Fruit fly (Drosophila melanogaster): ENCODE data around the gene CG43349.

CG43349 gene

DNA sequence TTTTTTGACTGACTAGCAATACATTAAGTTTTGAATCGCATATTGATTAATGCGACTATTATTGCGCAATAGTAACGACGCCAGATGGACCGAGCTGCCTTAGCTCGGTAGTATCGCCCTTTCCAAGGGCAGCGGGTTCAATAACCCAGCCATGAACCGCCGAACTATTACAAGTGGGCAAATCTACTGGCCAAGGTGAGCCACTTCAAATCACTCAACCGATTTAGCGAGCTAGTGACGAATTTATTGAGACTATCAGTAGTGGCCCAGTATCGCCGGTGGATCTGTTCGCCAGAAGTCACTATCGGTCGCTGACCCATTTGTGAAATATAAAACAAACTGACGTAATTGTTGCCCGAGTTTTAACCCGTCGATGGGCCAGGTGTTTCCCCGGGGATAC, 18.5 kb downstream of the CG43349 start:
- TF ChIP-seq salm (tag; optimal IDR thresholded peaks at IDR 0.05), result no peak
- no peak for TF ChIP-seq Atf3 (GFP tag; optimal IDR thresholded peaks at IDR 0.05)
- TF ChIP-seq Hr78 (GFP tag; optimal IDR thresholded peaks at IDR 0.05), result peak in 1 of 2 experiments; percentile 40
- no peak for TF ChIP-seq Dll (GFP tag; IDR thresholded peaks at IDR 0.05; ENCODE audit: partially characterized antibody)
- no peak for TF ChIP-seq Sin3A (optimal IDR thresholded peaks at IDR 0.05)
- TF ChIP-seq chinmo (GFP tag; IDR thresholded peaks at IDR 0.05; ENCODE audit: partially characterized antibody), result 0 out of 4 replicates have a peak, but pooled peaks have one; percentile 44
- TF ChIP-seq CG15514 (GFP tag; optimal IDR thresholded peaks at IDR 0.05), result no peak
- no peak for TF ChIP-seq CG11398 (GFP tag; optimal IDR thresholded peaks at IDR 0.05)
- no peak for TF ChIP-seq CG11560 (tag; IDR thresholded peaks at IDR 0.05)
- TF ChIP-seq CG4424 (GFP tag; optimal IDR thresholded peaks at IDR 0.05), result no peak
- TF ChIP-seq Hr51 (GFP tag; optimal IDR thresholded peaks at IDR 0.05), result no peak
- TF ChIP-seq CrebB (tag; optimal IDR thresholded peaks at IDR 0.05), result no peak
- no peak for TF ChIP-seq kay (GFP tag; optimal IDR thresholded peaks at IDR 0.05)
- TF ChIP-seq Meics (GFP tag; optimal IDR thresholded peaks at IDR 0.05), result peak; percentile 81
- TF ChIP-seq CG33557 (GFP tag; optimal IDR thresholded peaks at IDR 0.05), result no peak
- no peak for TF ChIP-seq CG14667 (GFP tag; IDR thresholded peaks at IDR 0.05)
- no peak for TF ChIP-seq CG9876 (GFP tag; optimal IDR thresholded peaks at IDR 0.05)
- TF ChIP-seq toy (GFP tag; IDR thresholded peaks at IDR 0.05), result no peak
- no peak for TF ChIP-seq CG11504 (tag; optimal IDR thresholded peaks at IDR 0.05)
- TF ChIP-seq Nf-YA (GFP tag; IDR thresholded peaks at IDR 0.05), result no peak
- peak; percentile 13 for TF ChIP-seq grn (GFP tag; optimal IDR thresholded peaks at IDR 0.05)
- TF ChIP-seq tin (GFP tag; optimal IDR thresholded peaks at IDR 0.05), result no peak
- TF ChIP-seq tgo (GFP tag; IDR thresholded peaks at IDR 0.05), result 0 out of 3 replicates have a peak, but pooled peaks have one; percentile 12
- TF ChIP-seq CG6813 (GFP tag; optimal IDR thresholded peaks at IDR 0.05), result no peak
- TF ChIP-seq Fer1 (GFP tag; optimal IDR thresholded peaks at IDR 0.05), result no peak
- TF ChIP-seq crp (GFP tag; optimal IDR thresholded peaks at IDR 0.05), result no peak
- 0 out of 3 replicates have a peak, but pooled peaks have one; percentile 14 for TF ChIP-seq knrl (GFP tag; IDR thresholded peaks at IDR 0.05; ENCODE audit: partially characterized antibody)
- no peak for TF ChIP-seq bcd (GFP tag; optimal IDR thresholded peaks at IDR 0.05)
- no peak for TF ChIP-seq CG10543 (GFP tag; optimal IDR thresholded peaks at IDR 0.05)
- TF ChIP-seq fru (optimal IDR thresholded peaks at IDR 0.05), result no peak
- no peak for TF ChIP-seq CG13424 (tag; optimal IDR thresholded peaks at IDR 0.05)
- TF ChIP-seq HmgD (GFP tag; optimal IDR thresholded peaks at IDR 0.05), result no peak
- TF ChIP-seq CG12299 (tag; optimal IDR thresholded peaks at IDR 0.05), result no peak
- no peak for TF ChIP-seq CG8388 (GFP tag; optimal IDR thresholded peaks at IDR 0.05)
- TF ChIP-seq pum (GFP tag; optimal IDR thresholded peaks at IDR 0.05), result no peak
- peak; percentile 82 for TF ChIP-seq ftz-f1 (GFP tag; optimal IDR thresholded peaks at IDR 0.05)
- no peak for TF ChIP-seq HmgZ (tag; optimal IDR thresholded peaks at IDR 0.05)
- TF ChIP-seq CG14014 (GFP tag; IDR thresholded peaks at IDR 0.05), result 0 out of 2 replicates have a peak, but pooled peaks have one; percentile 3
- TF ChIP-seq CG32532 (GFP tag; IDR thresholded peaks at IDR 0.05), result no peak
- TF ChIP-seq chn (GFP tag; optimal IDR thresholded peaks at IDR 0.05), result no peak
- TF ChIP-seq CG18764 (GFP tag; optimal IDR thresholded peaks at IDR 0.05), result no peak
- no peak for TF ChIP-seq stwl (tag; optimal IDR thresholded peaks at IDR 0.05)
- TF ChIP-seq pnt (GFP tag; optimal IDR thresholded peaks at IDR 0.05), result no peak
- peak in 1 of 2 experiments; percentile 70 for TF ChIP-seq Pdp1 (GFP tag; optimal IDR thresholded peaks at IDR 0.05)

Data from whole organism, embryonic.